Worm (Caenorhabditis elegans): ENCODE data around the gene ash-2.
A peak's percentile ranks its signal among the peaks of the same experiment; 100 is the strongest.

ash-2 gene

DNA sequence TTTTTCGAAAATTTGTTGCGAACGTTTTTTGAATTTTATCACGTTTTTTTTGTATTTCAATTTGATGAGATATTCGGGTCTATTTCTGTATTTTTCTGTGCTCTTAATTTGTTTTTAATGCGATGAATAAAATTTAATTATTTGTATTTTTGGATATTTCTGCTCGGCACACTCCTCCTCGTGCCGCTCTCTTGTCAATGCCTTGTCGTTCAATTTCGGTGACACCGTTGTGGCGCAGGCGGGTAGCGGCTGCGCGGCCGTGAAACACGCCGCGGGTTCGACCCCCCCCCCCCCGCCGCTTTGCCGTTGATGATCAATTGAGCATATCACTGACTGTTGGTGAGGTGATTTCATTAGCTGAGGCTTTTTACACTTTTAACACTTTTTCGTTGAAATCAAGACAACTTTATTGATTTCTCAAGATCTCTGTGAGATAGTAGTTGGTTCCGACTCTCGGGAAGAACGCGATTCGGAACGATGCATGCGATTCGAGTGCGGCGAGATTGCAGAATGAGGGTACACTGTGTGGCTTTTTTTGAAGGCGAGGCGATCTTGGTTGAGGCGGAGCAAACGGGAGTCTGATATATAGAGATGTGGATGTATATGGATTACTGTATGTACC is 18.9 kb upstream of the ash-2 start:
- TF ChIP-seq ceh-83 (GFP tag; optimal IDR thresholded peaks at IDR 0.05) = peak; percentile 100
- TF ChIP-seq zip-8 (tag; optimal IDR thresholded peaks at IDR 0.05) = no peak
- TF ChIP-seq sem-2 (GFP tag; optimal IDR thresholded peaks at IDR 0.05) = peak; percentile 99
- peak; percentile 99 for TF ChIP-seq cnd-1 (tag; optimal IDR thresholded peaks at IDR 0.05)
- no peak for TF ChIP-seq nhr-2 (tag; optimal IDR thresholded peaks at IDR 0.05)
- peak; percentile 56 for TF ChIP-seq blmp-1 (tag; optimal IDR thresholded peaks at IDR 0.05)
- no peak for TF ChIP-seq snpc-4 (tag; optimal IDR thresholded peaks at IDR 0.05)
- TF ChIP-seq elt-3 (tag; optimal IDR thresholded peaks at IDR 0.05) = peak; percentile 60
- TF ChIP-seq tbx-8 (GFP tag; optimal IDR thresholded peaks at IDR 0.05) = peak; percentile 100
- TF ChIP-seq ceh-43 (GFP tag; optimal IDR thresholded peaks at IDR 0.05) = peak; percentile 99
- TF ChIP-seq unc-39 (tag; optimal IDR thresholded peaks at IDR 0.05) = peak; percentile 82
- peak; percentile 57 for TF ChIP-seq nhr-12 (tag; optimal IDR thresholded peaks at IDR 0.05)
- TF ChIP-seq lin-13 (tag; optimal IDR thresholded peaks at IDR 0.05) = peak; percentile 88
- peak; percentile 63 for TF ChIP-seq nhr-76 (tag; optimal IDR thresholded peaks at IDR 0.05)
- TF ChIP-seq flh-1 (GFP tag; optimal IDR thresholded peaks at IDR 0.05) = peak; percentile 99
- peak; percentile 66 for TF ChIP-seq ces-1 (GFP tag; optimal IDR thresholded peaks at IDR 0.05)
- peak; percentile 95 for TF ChIP-seq ztf-11 (tag; optimal IDR thresholded peaks at IDR 0.05)
- TF ChIP-seq hlh-1 (tag; optimal IDR thresholded peaks at IDR 0.05) = peak; percentile 73
- peak; percentile 39 for TF ChIP-seq mab-5 (tag; optimal IDR thresholded peaks at IDR 0.05)
- peak; percentile 80 for TF ChIP-seq unc-62 (GFP tag; optimal IDR thresholded peaks at IDR 0.05)
- TF ChIP-seq mls-2 (tag; optimal IDR thresholded peaks at IDR 0.05) = peak; percentile 100
- peak; percentile 100 for TF ChIP-seq sptf-1 (tag; optimal IDR thresholded peaks at IDR 0.05)
- TF ChIP-seq pha-4 (tag; optimal IDR thresholded peaks at IDR 0.05) = peak; percentile 84
- TF ChIP-seq bed-3 (GFP tag; optimal IDR thresholded peaks at IDR 0.05) = peak; percentile 99
- TF ChIP-seq unc-120 (tag; optimal IDR thresholded peaks at IDR 0.05; ENCODE audit: poor library complexity, severe bottlenecking) = peak; percentile 100
- peak; percentile 77 for TF ChIP-seq nhr-28 (tag; optimal IDR thresholded peaks at IDR 0.05)
- TF ChIP-seq ceh-39 (tag; optimal IDR thresholded peaks at IDR 0.05) = no peak
- peak; percentile 67 for TF ChIP-seq mep-1 (tag; optimal IDR thresholded peaks at IDR 0.05)
- peak; percentile 99 for TF ChIP-seq M03D4.4 (tag; optimal IDR thresholded peaks at IDR 0.05)
- peak; percentile 100 for TF ChIP-seq lin-32 (GFP tag; optimal IDR thresholded peaks at IDR 0.05)
- TF ChIP-seq nhr-237 (tag; optimal IDR thresholded peaks at IDR 0.05) = peak; percentile 74
- peak; percentile 75 for TF ChIP-seq elt-1 (tag; optimal IDR thresholded peaks at IDR 0.05; ENCODE audit: borderline replicate concordance, insufficient read depth)
- TF ChIP-seq lsy-2 (tag; optimal IDR thresholded peaks at IDR 0.05) = peak; percentile 68
- peak; percentile 100 for TF ChIP-seq drap-1 (GFP tag; optimal IDR thresholded peaks at IDR 0.05)
- peak; percentile 100 for TF ChIP-seq ham-2 (GFP tag; optimal IDR thresholded peaks at IDR 0.05)

ce11 chrII:11962083-11962482 is 17.6 kb upstream of the ash-2 start, which contains the start of the genes W03C9.1 and W03C9.2:
W03C9.1 (minus strand) TSS chrII:11962128.
W03C9.2 (plus strand) TSS chrII:11962368.
- no peak for TF ChIP-seq ham-2 (GFP tag; optimal IDR thresholded peaks at IDR 0.05)
- no peak for TF ChIP-seq unc-120 (tag; optimal IDR thresholded peaks at IDR 0.05; ENCODE audit: poor library complexity, severe bottlenecking)
- no peak for TF ChIP-seq unc-62 (GFP tag; optimal IDR thresholded peaks at IDR 0.05)

DNA sequence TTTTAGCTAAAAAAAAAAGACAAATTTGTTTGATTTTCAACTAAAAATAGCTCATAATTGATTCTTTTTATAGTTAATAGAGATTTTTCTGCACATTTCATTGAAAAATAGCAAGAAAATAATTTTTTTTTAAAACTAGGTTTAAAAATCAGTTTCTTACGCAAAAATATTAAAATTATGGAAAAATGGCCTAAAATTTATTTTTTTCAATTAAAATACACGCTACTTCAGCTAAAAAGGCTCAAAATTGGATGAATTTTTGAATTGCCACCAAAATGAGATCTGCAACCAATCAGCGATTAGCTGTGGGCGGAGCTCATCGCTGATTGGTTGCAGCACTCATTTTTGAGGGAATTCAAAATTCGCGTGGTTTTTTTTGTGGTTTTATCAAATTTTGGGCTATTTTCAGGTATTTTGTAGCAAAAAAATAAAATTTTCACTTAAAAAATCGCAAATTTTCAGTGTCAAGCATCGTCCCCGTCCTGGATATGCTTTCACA is 16.5 kb upstream of the ash-2 start:
- TF ChIP-seq lsy-2 (tag; optimal IDR thresholded peaks at IDR 0.05) (no peak), blmp-1 (tag; optimal IDR thresholded peaks at IDR 0.05) (no peak), drap-1 (GFP tag; optimal IDR thresholded peaks at IDR 0.05) (no peak), lin-13 (tag; optimal IDR thresholded peaks at IDR 0.05) (no peak), ceh-39 (tag; optimal IDR thresholded peaks at IDR 0.05) (no peak), nhr-12 (tag; optimal IDR thresholded peaks at IDR 0.05) (no peak), nhr-2 (tag; optimal IDR thresholded peaks at IDR 0.05) (no peak), snpc-4 (tag; optimal IDR thresholded peaks at IDR 0.05) (no peak), ces-1 (GFP tag; optimal IDR thresholded peaks at IDR 0.05) (no peak), nhr-76 (tag; optimal IDR thresholded peaks at IDR 0.05) (no peak), elt-3 (tag; optimal IDR thresholded peaks at IDR 0.05) (no peak), unc-120 (tag; optimal IDR thresholded peaks at IDR 0.05; ENCODE audit: poor library complexity, severe bottlenecking) (no peak), ceh-83 (GFP tag; optimal IDR thresholded peaks at IDR 0.05) (no peak), bed-3 (GFP tag; optimal IDR thresholded peaks at IDR 0.05) (no peak), mab-5 (tag; optimal IDR thresholded peaks at IDR 0.05) (no peak), cnd-1 (tag; optimal IDR thresholded peaks at IDR 0.05) (no peak), sem-2 (GFP tag; optimal IDR thresholded peaks at IDR 0.05) (no peak), nhr-237 (tag; optimal IDR thresholded peaks at IDR 0.05) (no peak)

Data from whole organism, mixed stage, embryonic.